Fruit fly (Drosophila melanogaster) whole organism, embryonic: Measurements from ENCODE around the gene enc.

Source experiments
- BtbVII ChIP-seq: fragments of 200-800 bp; sonication (Bioruptor generic); optimal IDR thresholded peaks from 3 replicates; lab custom pipeline; 2017; ENCODE audit warnings: missing biosample characterization, mild to moderate bottlenecking, missing genetic modification characterization
- CG11247 ChIP-seq: fragments of 200-800 bp; sonication (Bioruptor generic); IDR thresholded peaks from 2 replicates; pipeline ENCODE4 v1.3.6; 2022; ENCODE audit warnings: missing biosample characterization, missing genetic modification characterization
- CG11456 ChIP-seq: fragments of 200-800 bp; sonication (Bioruptor generic); IDR thresholded peaks from 3 replicates; pipeline ENCODE4 v1.3.6; 2022; ENCODE audit warnings: missing biosample characterization, missing genetic modification characterization
- CG11560 ChIP-seq: fragments of 200-800 bp; sonication (Bioruptor generic); IDR thresholded peaks from 3 replicates; pipeline ENCODE4 v1.3.6; 2022; ENCODE audit warnings: missing biosample characterization, missing genetic modification characterization
- CG11696 ChIP-seq: fragments of 200-800 bp; sonication (Bioruptor generic); IDR thresholded peaks from 2 replicates; pipeline ENCODE4 v1.3.6; 2022; ENCODE audit warnings: missing biosample characterization, missing genetic modification characterization
- CG12071 ChIP-seq: fragments of 200-800 bp; sonication (Bioruptor generic); optimal IDR thresholded peaks from 3 replicates; lab custom pipeline; 2018; ENCODE audit warnings: missing biosample characterization, mild to moderate bottlenecking, missing genetic modification characterization
- CG12391 ChIP-seq: fragments of 200-800 bp; sonication (Bioruptor generic); optimal IDR thresholded peaks from 3 replicates; lab custom pipeline; 2018; ENCODE audit warnings: missing biosample characterization, mild to moderate bottlenecking, missing genetic modification characterization, moderate library complexity
- CG12744 ChIP-seq: fragments of 200-800 bp; sonication (Bioruptor generic); optimal IDR thresholded peaks from 2 replicates; lab custom pipeline; 2016; ENCODE audit warnings: missing biosample characterization, missing genetic modification characterization
- CG13296 ChIP-seq: fragments of 200-800 bp; sonication (Bioruptor generic); optimal IDR thresholded peaks from 3 replicates; lab custom pipeline; 2018; ENCODE audit warnings: missing biosample characterization, mild to moderate bottlenecking, missing genetic modification characterization
- CG13894 ChIP-seq: fragments of 200-800 bp; sonication (Bioruptor generic); optimal IDR thresholded peaks from 3 replicates; lab custom pipeline; 2018; ENCODE audit warnings: missing biosample characterization, mild to moderate bottlenecking, missing genetic modification characterization, moderate library complexity
- CG14965 ChIP-seq: fragments of 200-800 bp; sonication (Bioruptor generic); optimal IDR thresholded peaks from 2 replicates; lab custom pipeline; 2016; ENCODE audit warnings: missing biosample characterization, missing genetic modification characterization, borderline replicate concordance
- CG15011 ChIP-seq: fragments of 200-800 bp; sonication (Bioruptor generic); optimal IDR thresholded peaks from 3 replicates; lab custom pipeline; 2018; ENCODE audit warnings: missing biosample characterization, mild to moderate bottlenecking, missing genetic modification characterization
- CG15269 ChIP-seq: fragments of 200-800 bp; sonication (Bioruptor generic); optimal IDR thresholded peaks from 2 replicates; lab custom pipeline; 2018; ENCODE audit warnings: missing biosample characterization, mild to moderate bottlenecking, missing genetic modification characterization, moderate library complexity
- CG15479 ChIP-seq: fragments of 200-800 bp; sonication (Bioruptor generic); optimal IDR thresholded peaks from 3 replicates; lab custom pipeline; 2019; ENCODE audit warnings: missing biosample characterization, mild to moderate bottlenecking, missing genetic modification characterization, moderate library complexity
- CG15514 ChIP-seq: fragments of 200-800 bp; sonication (Bioruptor generic); optimal IDR thresholded peaks from 3 replicates; lab custom pipeline; 2017; ENCODE audit warnings: missing biosample characterization, missing genetic modification characterization, mild to moderate bottlenecking, moderate library complexity, missing genetic modification reagents
- CG3163 ChIP-seq: fragments of 200-800 bp; sonication (Bioruptor generic); optimal IDR thresholded peaks from 3 replicates; lab custom pipeline; 2016; ENCODE audit warnings: missing biosample characterization, missing genetic modification characterization
- CG3847 ChIP-seq: fragments of 200-800 bp; sonication (Bioruptor generic); IDR thresholded peaks from 2 replicates; pipeline ENCODE4 v1.3.6; 2022; ENCODE audit warnings: missing biosample characterization, missing genetic modification characterization
- CG4854 ChIP-seq: fragments of 200-800 bp; sonication (Bioruptor generic); optimal IDR thresholded peaks from 2 replicates; lab custom pipeline; 2016; ENCODE audit warnings: missing biosample characterization, missing genetic modification characterization, inconsistent platforms
- CG6175 ChIP-seq: fragments of 200-800 bp; sonication (Bioruptor generic); IDR thresholded peaks from 3 replicates; pipeline ENCODE4 v1.3.6; 2022; ENCODE audit warnings: missing biosample characterization, missing genetic modification characterization
- CG7271 ChIP-seq: fragments of 200-800 bp; sonication (Bioruptor generic); optimal IDR thresholded peaks from 2 replicates; lab custom pipeline; 2018; ENCODE audit warnings: missing biosample characterization, mild to moderate bottlenecking, missing genetic modification characterization, moderate library complexity
- CG7987 ChIP-seq: fragments of 200-800 bp; sonication (Bioruptor generic); optimal IDR thresholded peaks from 2 replicates; lab custom pipeline; 2018; ENCODE audit warnings: missing biosample characterization, mild to moderate bottlenecking, missing genetic modification characterization, moderate library complexity
- CG9932 ChIP-seq: fragments of 200-800 bp; sonication (Bioruptor generic); IDR thresholded peaks from 2 replicates; pipeline ENCODE4 v1.3.6; 2022; ENCODE audit warnings: missing biosample characterization, missing genetic modification characterization
- D19A ChIP-seq: fragments of 200-800 bp; optimal IDR thresholded peaks from 3 replicates; lab custom pipeline; 2019; ENCODE audit warnings: missing biosample characterization, mild to moderate bottlenecking, missing genetic modification characterization, moderate library complexity
- Dref ChIP-seq: fragments of 200-800 bp; sonication (Bioruptor generic); IDR thresholded peaks from 2 replicates; pipeline ENCODE4 v1.3.6; 2022; ENCODE audit warnings: missing biosample characterization, missing genetic modification characterization
- E2f2 ChIP-seq: fragments of 200-800 bp; sonication (Bioruptor generic); IDR thresholded peaks from 2 replicates; pipeline ENCODE4 v1.3.6; 2022; ENCODE audit warnings: missing biosample characterization, missing genetic modification characterization
- Eip74EF ChIP-seq, 2 experiments: fragments of 200-800 bp in 1 of 2; fragments of >200 bp in 1 of 2; sonication (Bioruptor generic) in 1 of 2; optimal IDR thresholded peaks; 2 replicates each; lab custom pipeline; 2017 to 2019; ENCODE audit warnings: missing biosample characterization in 2 of 2, missing genetic modification characterization in 2 of 2, mild to moderate bottlenecking in 1 of 2, moderate library complexity in 1 of 2
- GATAe ChIP-seq: fragments of 200-800 bp; sonication (Bioruptor generic); conservative IDR thresholded peaks from 2 replicates; pipeline ENCODE4 v1.3.6; 2022; ENCODE audit warnings: missing biosample characterization, missing genetic modification characterization
- Hmr ChIP-seq: fragments of 200-800 bp; sonication (Bioruptor generic); optimal IDR thresholded peaks from 3 replicates; lab custom pipeline; 2017; ENCODE audit warnings: mild to moderate bottlenecking, missing biosample characterization, missing genetic modification reagents, missing genetic modification characterization
- Hr51 ChIP-seq, 2 experiments: fragments of 200-800 bp; sonication (Bioruptor generic); optimal IDR thresholded peaks; 2 replicates in 1 of 2; 3 replicates in 1 of 2; lab custom pipeline; 2016 to 2018; ENCODE audit warnings: missing biosample characterization in 2 of 2, missing genetic modification characterization in 2 of 2, mild to moderate bottlenecking in 1 of 2, moderate library complexity in 1 of 2
- Myb ChIP-seq: fragments of 200-800 bp; sonication (Bioruptor generic); optimal IDR thresholded peaks from 2 replicates; lab custom pipeline; 2016; ENCODE audit warnings: missing biosample characterization, missing genetic modification characterization
- Nf-YA ChIP-seq: fragments of 200-800 bp; sonication (Bioruptor generic); IDR thresholded peaks from 2 replicates; pipeline ENCODE4 v1.3.6; 2022; ENCODE audit warnings: missing biosample characterization, missing genetic modification characterization
- Oli ChIP-seq: fragments of 200-800 bp; sonication (Bioruptor generic); optimal IDR thresholded peaks from 2 replicates; lab custom pipeline; 2018; ENCODE audit warnings: missing biosample characterization, mild to moderate bottlenecking, missing genetic modification characterization, moderate library complexity
- Rfx ChIP-seq: fragments of 200-800 bp; sonication (Bioruptor generic); IDR thresholded peaks from 2 replicates; pipeline ENCODE4 v1.3.6; 2022; ENCODE audit warnings: missing biosample characterization, missing genetic modification characterization
- Side ChIP-seq: fragments of 200-800 bp; sonication (Bioruptor generic); optimal IDR thresholded peaks from 2 replicates; lab custom pipeline; 2016; ENCODE audit warnings: missing biosample characterization, missing genetic modification characterization
- Vsx1 ChIP-seq: fragments of 200-800 bp; sonication (Bioruptor generic); optimal IDR thresholded peaks from 2 replicates; lab custom pipeline; 2017; ENCODE audit warnings: missing biosample characterization, mild to moderate bottlenecking, missing genetic modification characterization, missing genetic modification reagents
- bigmax ChIP-seq: fragments of 200-800 bp; sonication (Bioruptor generic); optimal IDR thresholded peaks from 2 replicates; lab custom pipeline; 2018; ENCODE audit warnings: missing biosample characterization, mild to moderate bottlenecking, missing genetic modification characterization
- bsh ChIP-seq, 2 experiments: fragments of 200-800 bp; sonication (Bioruptor generic); optimal IDR thresholded peaks; 2 replicates each; lab custom pipeline; 2017 to 2018; ENCODE audit warnings: mild to moderate bottlenecking in 2 of 2, missing biosample characterization in 2 of 2, missing genetic modification characterization in 2 of 2, moderate library complexity in 1 of 2
- dimm ChIP-seq: fragments of 200-800 bp; sonication (Bioruptor generic); IDR thresholded peaks from 2 replicates; pipeline ENCODE4 v1.3.6; 2022; ENCODE audit warnings: missing biosample characterization, missing genetic modification characterization
- dmrt99B ChIP-seq: fragments of 200-800 bp; sonication (Bioruptor generic); optimal IDR thresholded peaks from 2 replicates; lab custom pipeline; 2018; ENCODE audit warnings: missing biosample characterization, mild to moderate bottlenecking, missing genetic modification characterization, moderate library complexity
- emc ChIP-seq: fragments of 200-800 bp; sonication (Bioruptor generic); optimal IDR thresholded peaks from 2 replicates; lab custom pipeline; 2016; ENCODE audit warnings: missing biosample characterization, missing genetic modification characterization
- gce ChIP-seq: fragments of 200-800 bp; sonication (Bioruptor generic); IDR thresholded peaks from 3 replicates; pipeline ENCODE4 v1.3.6; 2022; ENCODE audit warnings: missing biosample characterization, missing genetic modification characterization
- gfzf ChIP-seq: fragments of 200-800 bp; sonication (Bioruptor generic); optimal IDR thresholded peaks from 2 replicates; lab custom pipeline; 2016; ENCODE audit warnings: missing biosample characterization, mild to moderate bottlenecking, missing genetic modification characterization, moderate library complexity
- nmo ChIP-seq: fragments of 200-800 bp; sonication (Bioruptor generic); optimal IDR thresholded peaks from 2 replicates; lab custom pipeline; 2018; ENCODE audit warnings: missing biosample characterization, mild to moderate bottlenecking, missing genetic modification characterization, moderate library complexity
- org-1 ChIP-seq: fragments of 200-800 bp; sonication (Bioruptor generic); optimal IDR thresholded peaks from 2 replicates; lab custom pipeline; 2017; ENCODE audit warnings: missing biosample characterization, missing genetic modification characterization
- sd ChIP-seq: fragments of 200-800 bp; sonication (Bioruptor generic); optimal IDR thresholded peaks from 3 replicates; lab custom pipeline; 2018; ENCODE audit warnings: missing biosample characterization, mild to moderate bottlenecking, missing genetic modification characterization, moderate library complexity
- stc ChIP-seq: fragments of 200-800 bp; sonication (Bioruptor generic); IDR thresholded peaks from 2 replicates; pipeline ENCODE4 v1.3.6; 2022; ENCODE audit warnings: missing biosample characterization, missing genetic modification characterization
- vnd ChIP-seq: fragments of 200-800 bp; sonication (Bioruptor generic); IDR thresholded peaks from 3 replicates; pipeline ENCODE4 v1.3.6; 2022; ENCODE audit warnings: missing biosample characterization, missing genetic modification characterization; ENCODE audit not compliant: partially characterized antibody
- wdn ChIP-seq: fragments of 200-800 bp; sonication (Bioruptor generic); IDR thresholded peaks from 2 replicates; pipeline ENCODE4 v1.3.6; 2022; ENCODE audit warnings: missing biosample characterization, missing genetic modification characterization

enc gene

dm6 chr3L:3786344-3787076, 32.0 kb upstream of the enc start (continued):
- TF ChIP-seq CG9932 (GFP tag; lab: Robert Waterston, UW): peak; percentile 60
- no peak for TF ChIP-seq CG7271 (tag; lab: Kevin White, UChicago)
- peak; percentile 58; the same call in 1 of the 2 replicates for TF ChIP-seq Rfx (GFP tag; lab: Robert Waterston, UW)
- no peak; the same call in 1 of the 2 replicates for TF ChIP-seq CG11696 (GFP tag; lab: Robert Waterston, UW)
- no peak for TF ChIP-seq Side (GFP tag; lab: Kevin White, UChicago)
- TF ChIP-seq gfzf: no peak
- no peak for TF ChIP-seq gce (GFP tag; lab: Robert Waterston, UW)
- TF ChIP-seq CG12071: no peak
- peak; percentile 65 for TF ChIP-seq Oli
- TF ChIP-seq CG6175 (GFP tag; lab: Robert Waterston, UW): peak; percentile 44; the same call in 1 of the 3 replicates
- peak; percentile 17 for TF ChIP-seq CG15479 (GFP tag; lab: Kevin White, UChicago)
- no peak for TF ChIP-seq CG11560 (tag; lab: Robert Waterston, UW)
- TF ChIP-seq dimm (GFP tag; lab: Robert Waterston, UW): peak; percentile 42; the same call in 1 of the 2 replicates
- TF ChIP-seq CG15269: peak; percentile 61
- TF ChIP-seq wdn (GFP tag; lab: Robert Waterston, UW): no peak
- no peak for TF ChIP-seq CG13296
- TF ChIP-seq E2f2 (GFP tag; lab: Robert Waterston, UW): no peak; the same call in 1 of the 2 replicates
- peak in 1 of 2 experiments; percentile 76 for TF ChIP-seq bsh (GFP tag; optimal IDR thresholded peaks at IDR 0.05; lab: Kevin White, UChicago)
- peak; percentile 75 for TF ChIP-seq CG12391 (tag; lab: Kevin White, UChicago)
- TF ChIP-seq CG15011: no peak
- TF ChIP-seq CG3163 (GFP tag; lab: Kevin White, UChicago): no peak
- 0 out of 2 replicates have a peak, but pooled peaks have one; percentile 31 for TF ChIP-seq CG3847 (GFP tag; lab: Robert Waterston, UW)
- TF ChIP-seq stc: peak; percentile 64; the same call in 1 of the 2 replicates
- TF ChIP-seq Hr51 (GFP tag; optimal IDR thresholded peaks at IDR 0.05; lab: Kevin White, UChicago): peak in 1 of 2 experiments; percentile 73
- TF ChIP-seq nmo (GFP tag; lab: Kevin White, UChicago): peak; percentile 62
- no peak for TF ChIP-seq BtbVII (GFP tag; lab: Kevin White, UChicago)
- TF ChIP-seq Dref (GFP tag; lab: Robert Waterston, UW): no peak
- no peak for TF ChIP-seq CG7987 (GFP tag; lab: Kevin White, UChicago)
- TF ChIP-seq Hmr: peak; percentile 16
- no peak for TF ChIP-seq Myb (GFP tag; lab: Kevin White, UChicago)
- TF ChIP-seq bigmax (GFP tag; lab: Kevin White, UChicago): no peak
- TF ChIP-seq CG11247 (GFP tag; lab: Robert Waterston, UW): no peak
- TF ChIP-seq sd: peak; percentile 43
- TF ChIP-seq CG4854 (GFP tag; lab: Kevin White, UChicago): no peak
- TF ChIP-seq CG15514 (GFP tag; lab: Kevin White, UChicago): no peak
- no peak for TF ChIP-seq emc (GFP tag; lab: Kevin White, UChicago)
- TF ChIP-seq dmrt99B (tag; lab: Kevin White, UChicago): peak; percentile 66
- peak; percentile 48 for TF ChIP-seq D19A
- TF ChIP-seq CG12744: no peak
- no peak for TF ChIP-seq CG14965 (GFP tag; lab: Kevin White, UChicago)
- TF ChIP-seq Eip74EF (GFP tag; optimal IDR thresholded peaks at IDR 0.05; lab: Kevin White, UChicago): peak in 1 of 2 experiments; percentile 2
- TF ChIP-seq Nf-YA (GFP tag; lab: Robert Waterston, UW): peak; percentile 50; the same call in 1 of the 2 replicates
- TF ChIP-seq CG11456 (GFP tag; lab: Robert Waterston, UW): no peak
- peak; percentile 65 for TF ChIP-seq GATAe (GFP tag; lab: Robert Waterston, UW)
- peak; percentile 25 for TF ChIP-seq Vsx1 (GFP tag; lab: Kevin White, UChicago)
- no peak for TF ChIP-seq CG13894 (tag; lab: Kevin White, UChicago)
- no peak for TF ChIP-seq vnd
- peak; percentile 13 for TF ChIP-seq org-1 (GFP tag; lab: Kevin White, UChicago)
